Fruit fly (Drosophila melanogaster) whole organism, prepupa: ENCODE data around the gene ovm.

Experiments
- CG11294 ChIP-seq: fragments of 200-800 bp; sonication (Bioruptor generic); IDR thresholded peaks from 2 replicates; pipeline ENCODE4 v1.3.6; 2022; ENCODE audit warnings: missing biosample characterization, missing genetic modification characterization
- CG11902 ChIP-seq: fragments of 200-800 bp; sonication (Bioruptor generic); optimal IDR thresholded peaks from 3 replicates; lab custom pipeline; 2016; ENCODE audit warnings: missing biosample characterization, missing genetic modification characterization
- CG15336 ChIP-seq: fragments of 200-800 bp; sonication (Bioruptor generic); IDR thresholded peaks from 2 replicates; pipeline ENCODE4 v1.3.6; 2022; ENCODE audit warnings: missing biosample characterization, missing genetic modification characterization
- CG1621 ChIP-seq: fragments of 200-800 bp; sonication (Bioruptor generic); optimal IDR thresholded peaks from 3 replicates; lab custom pipeline; 2018; ENCODE audit warnings: missing biosample characterization, mild to moderate bottlenecking, missing genetic modification characterization
- CG16779 ChIP-seq: fragments of 200-800 bp; sonication (Bioruptor generic); optimal IDR thresholded peaks from 3 replicates; lab custom pipeline; 2017; ENCODE audit warnings: missing biosample characterization, mild to moderate bottlenecking, missing genetic modification characterization
- CG3919 ChIP-seq: fragments of 200-800 bp; sonication (Bioruptor generic); optimal IDR thresholded peaks from 3 replicates; lab custom pipeline; 2016; ENCODE audit warnings: missing biosample characterization, missing genetic modification characterization
- CG4318 ChIP-seq: fragments of 200-800 bp; sonication (Bioruptor generic); optimal IDR thresholded peaks from 3 replicates; lab custom pipeline; 2017; ENCODE audit warnings: missing biosample characterization, mild to moderate bottlenecking, missing genetic modification characterization
- CG6276 ChIP-seq: fragments of 200-800 bp; sonication (Bioruptor generic); optimal IDR thresholded peaks from 2 replicates; lab custom pipeline; 2017; ENCODE audit warnings: missing biosample characterization, mild to moderate bottlenecking, missing genetic modification characterization
- CG6792 ChIP-seq: fragments of 200-800 bp; sonication (Bioruptor generic); optimal IDR thresholded peaks from 3 replicates; lab custom pipeline; 2016; ENCODE audit warnings: missing biosample characterization, missing genetic modification characterization
- OdsH ChIP-seq: fragments of 200-800 bp; sonication (Bioruptor generic); optimal IDR thresholded peaks from 3 replicates; lab custom pipeline; 2016; ENCODE audit warnings: missing biosample characterization, missing genetic modification characterization
- Smox ChIP-seq: fragments of 200-800 bp; sonication (Bioruptor generic); optimal IDR thresholded peaks from 3 replicates; lab custom pipeline; 2016; ENCODE audit warnings: missing biosample characterization, missing genetic modification characterization
- Sox102F ChIP-seq: fragments of 200-800 bp; sonication (Bioruptor generic); optimal IDR thresholded peaks from 2 replicates; lab custom pipeline; 2016; ENCODE audit warnings: missing biosample characterization, mild to moderate bottlenecking, missing genetic modification characterization
- Sox14 ChIP-seq: fragments of 200-800 bp; sonication (Bioruptor generic); optimal IDR thresholded peaks from 3 replicates; lab custom pipeline; 2016; ENCODE audit warnings: missing biosample characterization, missing genetic modification characterization
- salr ChIP-seq, 2 experiments: fragments of 200-800 bp; sonication (Bioruptor generic); optimal IDR thresholded peaks; 3 replicates each; lab custom pipeline; 2016 to 2018; ENCODE audit warnings: missing biosample characterization in 2 of 2, missing genetic modification characterization in 2 of 2, mild to moderate bottlenecking in 1 of 2

dm6 chr2L:163229-163628, 22.4 kb upstream of the ovm start:
- TF ChIP-seq CG1621 (no peak), CG4318 (no peak), CG11294 (GFP tag; lab: Robert Waterston, UW) (no peak), CG15336 (no peak), CG6276 (GFP tag; lab: Kevin White, UChicago) (no peak), CG3919 (GFP tag; lab: Kevin White, UChicago) (no peak), Sox102F (GFP tag; lab: Kevin White, UChicago) (no peak), salr (GFP tag; optimal IDR thresholded peaks at IDR 0.05; lab: Kevin White, UChicago) (no peak), CG16779 (no peak), CG6792 (GFP tag; lab: Kevin White, UChicago) (no peak), OdsH (GFP tag; lab: Kevin White, UChicago) (no peak), Smox (GFP tag; lab: Kevin White, UChicago) (no peak), Sox14 (no peak), CG11902 (GFP tag; lab: Kevin White, UChicago) (no peak)
